Worm (Caenorhabditis elegans) whole organism, L2 larva: ENCODE measurements around the gene F44G4.1.

Experiments used
- C34F6.9 ChIP-seq: fragments of 150-350 bp; optimal IDR thresholded peaks from 2 replicates; lab custom pipeline; 2014; ENCODE audit warnings: missing biosample characterization, missing genetic modification characterization
- aly-2 ChIP-seq: fragments of 150-350 bp; optimal IDR thresholded peaks from 2 replicates; lab custom pipeline; 2014; ENCODE audit warnings: missing biosample characterization, missing genetic modification characterization
- mdl-1 ChIP-seq, 2 experiments: fragments of 150-350 bp in 1 of 2; sonication (generic microtip) in 1 of 2; optimal IDR thresholded peaks; 2 replicates each; lab custom pipeline; 2017; ENCODE audit warnings: missing biosample characterization in 2 of 2, missing genetic modification characterization in 2 of 2

- TF ChIP-seq mdl-1 (tag; optimal IDR thresholded peaks at IDR 0.05; lab: Kevin White, UChicago), result no peak
- TF ChIP-seq aly-2 (tag; lab: Kevin White, UChicago), result no peak
- no peak for TF ChIP-seq C34F6.9 (tag; lab: Kevin White, UChicago)
Measured at ce11 chrII:8951270-8951669, 43.2 kb upstream of the F44G4.1 start.
